Worm (Caenorhabditis elegans): ENCODE data around the gene R10E4.3.

DNA sequence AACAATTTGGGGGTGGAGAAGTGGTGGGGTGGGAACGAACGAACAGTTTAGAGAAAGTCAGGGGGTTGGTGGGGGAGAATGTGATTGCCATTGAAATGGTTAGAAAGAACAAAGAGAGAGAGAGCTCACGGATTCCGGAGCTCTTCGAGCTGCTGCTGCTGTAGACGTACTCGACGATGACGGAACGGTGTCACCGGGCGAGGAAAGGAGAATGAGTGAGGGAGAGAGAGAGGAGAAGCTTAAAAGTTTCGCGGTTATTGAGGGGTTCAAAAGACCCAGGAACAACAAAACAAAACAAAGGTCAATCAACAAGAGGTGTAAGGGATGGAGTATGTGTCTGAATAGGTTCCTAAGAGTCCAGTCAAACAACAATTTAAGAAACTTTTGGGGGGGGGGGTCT, 11.0 kb downstream of the R10E4.3 start:
- no peak for TF ChIP-seq nhr-12 (tag; optimal IDR thresholded peaks at IDR 0.05)
- no peak for TF ChIP-seq ama-1 (optimal IDR thresholded peaks at IDR 0.05)
- no peak for TF ChIP-seq nhr-11 (tag; optimal IDR thresholded peaks at IDR 0.05)
- TF ChIP-seq ztf-11 (tag; optimal IDR thresholded peaks at IDR 0.05): no peak
- TF ChIP-seq mdl-1 (tag; optimal IDR thresholded peaks at IDR 0.05): no peak
- TF ChIP-seq unc-62 (GFP tag; optimal IDR thresholded peaks at IDR 0.05): no peak
- no peak for TF ChIP-seq ztf-4 (tag; optimal IDR thresholded peaks at IDR 0.05)

All from whole organism, L3 larva.